Fruit fly (Drosophila melanogaster): Measurements from ENCODE around the gene asun.
A peak's percentile ranks its signal among the peaks of the same experiment; 100 is the strongest.

asun gene

DNA sequence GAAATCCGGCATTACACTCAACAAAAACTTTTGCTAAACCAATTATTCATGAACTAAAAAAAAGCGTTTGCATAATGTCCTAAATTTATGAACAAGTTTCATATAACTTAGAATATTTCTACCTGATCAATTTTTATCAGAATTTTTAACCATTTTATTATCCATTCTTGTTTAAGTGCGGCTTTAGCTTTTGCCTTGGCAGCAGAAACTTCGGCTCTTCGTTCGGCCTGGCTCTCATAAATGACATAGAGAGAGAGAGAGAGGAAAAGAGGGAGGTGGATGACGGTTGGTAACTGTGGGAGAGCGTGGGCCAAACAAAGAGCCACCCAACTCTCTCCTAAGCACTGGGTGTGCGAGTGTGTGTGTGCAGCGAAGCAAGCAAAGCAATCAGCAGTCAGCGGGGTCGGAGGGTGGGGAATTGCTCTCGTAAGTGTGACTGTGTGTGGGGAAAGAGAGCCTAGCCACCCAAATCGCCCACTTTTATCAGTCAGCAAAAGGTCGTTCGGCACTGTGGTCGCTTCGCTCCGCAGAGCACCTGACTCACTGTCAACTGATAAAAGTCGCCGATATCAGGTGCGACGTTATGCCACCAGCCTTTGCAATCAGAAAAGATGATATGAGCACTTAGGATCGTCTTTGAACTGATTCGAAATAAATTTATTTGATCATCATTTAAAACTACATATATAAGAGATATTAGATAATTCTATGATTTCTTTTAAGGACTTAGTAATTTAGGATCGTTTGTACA lies 39.5 kb upstream of the asun start:
- TF ChIP-seq ttk (optimal IDR thresholded peaks at IDR 0.05) (no peak), h (optimal IDR thresholded peaks at IDR 0.05) (no peak), insv (optimal IDR thresholded peaks at IDR 0.05) (no peak), Sin3A (optimal IDR thresholded peaks at IDR 0.05) (no peak), Myc (optimal IDR thresholded peaks at IDR 0.05) (no peak), psq (optimal IDR thresholded peaks at IDR 0.05) (no peak)

DNA sequence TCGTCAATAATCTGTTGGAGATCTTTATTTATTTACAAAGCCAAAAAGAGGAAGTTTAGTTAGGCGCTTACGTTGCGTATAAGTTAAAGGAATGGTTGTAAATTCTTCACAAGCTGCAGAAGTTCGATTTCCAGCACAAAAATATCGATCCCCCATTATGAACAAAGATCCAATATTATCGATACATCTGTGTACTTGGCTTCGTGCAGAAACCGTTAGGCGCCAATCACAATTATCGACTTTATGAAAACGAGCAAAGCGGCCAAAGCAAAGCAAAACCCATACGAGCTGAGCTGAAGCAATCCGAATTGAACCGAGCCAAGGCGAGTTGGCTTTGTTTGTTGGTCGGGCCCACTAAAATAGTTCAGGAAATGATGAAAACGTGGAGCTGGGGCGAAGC lies 38.7 kb upstream of the asun start, which contains the start of gene tara:
Gene tara, plus strand, starts transcription at position 301 of the 400 bp plus-strand sequence.
- TF ChIP-seq insv (optimal IDR thresholded peaks at IDR 0.05), result no peak
- TF ChIP-seq Sin3A (optimal IDR thresholded peaks at IDR 0.05), result no peak
- no peak for TF ChIP-seq Myc (optimal IDR thresholded peaks at IDR 0.05)
- TF ChIP-seq h (optimal IDR thresholded peaks at IDR 0.05), result no peak
- no peak for TF ChIP-seq ttk (optimal IDR thresholded peaks at IDR 0.05)
- TF ChIP-seq psq (optimal IDR thresholded peaks at IDR 0.05), result no peak

DNA sequence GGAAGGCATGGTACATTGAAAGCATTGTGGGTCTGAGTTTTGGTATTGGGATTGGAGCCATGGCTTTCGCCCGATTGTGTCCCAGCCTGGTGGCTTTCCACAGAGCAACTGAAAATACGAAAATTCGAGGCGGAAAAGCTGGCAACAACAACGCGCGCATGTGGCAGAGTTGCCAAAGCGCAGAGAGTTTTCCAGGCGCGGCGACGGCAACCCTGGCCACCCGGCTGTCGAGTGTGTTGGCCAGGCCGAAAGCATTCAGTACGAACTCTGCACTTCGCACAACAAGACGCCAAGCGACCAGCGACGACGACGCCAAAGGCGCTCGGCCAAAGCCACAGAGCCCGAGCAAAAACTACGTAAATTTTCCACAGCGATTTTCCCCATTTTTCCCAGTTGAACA lies 38.3 kb upstream of the asun start:
- TF ChIP-seq Myc (optimal IDR thresholded peaks at IDR 0.05), result no peak
- no peak for TF ChIP-seq ttk (optimal IDR thresholded peaks at IDR 0.05)

DNA sequence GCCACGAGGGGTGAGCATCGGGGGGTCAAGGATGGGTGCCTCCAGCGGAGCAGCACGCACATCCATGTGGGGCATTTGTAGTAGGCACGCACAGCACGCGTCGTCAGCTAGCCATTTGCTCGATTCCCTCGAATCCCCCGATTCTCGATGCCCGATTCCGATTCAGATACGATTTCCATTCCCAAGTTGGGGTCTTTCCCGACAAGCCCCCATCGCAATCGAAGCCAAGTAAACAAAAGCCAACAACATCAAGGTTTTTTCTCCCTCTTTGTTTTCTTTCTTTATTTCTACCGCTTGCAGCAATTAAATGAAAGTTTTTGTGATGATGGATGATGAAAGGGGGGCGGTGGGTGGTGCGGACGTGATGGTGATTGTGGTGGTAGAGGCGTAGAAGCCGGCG lies 37.0 kb upstream of the asun start:
- no peak for TF ChIP-seq Myc (optimal IDR thresholded peaks at IDR 0.05)
- no peak for TF ChIP-seq h (optimal IDR thresholded peaks at IDR 0.05)
- TF ChIP-seq ttk (optimal IDR thresholded peaks at IDR 0.05), result no peak
- TF ChIP-seq insv (optimal IDR thresholded peaks at IDR 0.05), result no peak
- TF ChIP-seq psq (optimal IDR thresholded peaks at IDR 0.05), result no peak

DNA sequence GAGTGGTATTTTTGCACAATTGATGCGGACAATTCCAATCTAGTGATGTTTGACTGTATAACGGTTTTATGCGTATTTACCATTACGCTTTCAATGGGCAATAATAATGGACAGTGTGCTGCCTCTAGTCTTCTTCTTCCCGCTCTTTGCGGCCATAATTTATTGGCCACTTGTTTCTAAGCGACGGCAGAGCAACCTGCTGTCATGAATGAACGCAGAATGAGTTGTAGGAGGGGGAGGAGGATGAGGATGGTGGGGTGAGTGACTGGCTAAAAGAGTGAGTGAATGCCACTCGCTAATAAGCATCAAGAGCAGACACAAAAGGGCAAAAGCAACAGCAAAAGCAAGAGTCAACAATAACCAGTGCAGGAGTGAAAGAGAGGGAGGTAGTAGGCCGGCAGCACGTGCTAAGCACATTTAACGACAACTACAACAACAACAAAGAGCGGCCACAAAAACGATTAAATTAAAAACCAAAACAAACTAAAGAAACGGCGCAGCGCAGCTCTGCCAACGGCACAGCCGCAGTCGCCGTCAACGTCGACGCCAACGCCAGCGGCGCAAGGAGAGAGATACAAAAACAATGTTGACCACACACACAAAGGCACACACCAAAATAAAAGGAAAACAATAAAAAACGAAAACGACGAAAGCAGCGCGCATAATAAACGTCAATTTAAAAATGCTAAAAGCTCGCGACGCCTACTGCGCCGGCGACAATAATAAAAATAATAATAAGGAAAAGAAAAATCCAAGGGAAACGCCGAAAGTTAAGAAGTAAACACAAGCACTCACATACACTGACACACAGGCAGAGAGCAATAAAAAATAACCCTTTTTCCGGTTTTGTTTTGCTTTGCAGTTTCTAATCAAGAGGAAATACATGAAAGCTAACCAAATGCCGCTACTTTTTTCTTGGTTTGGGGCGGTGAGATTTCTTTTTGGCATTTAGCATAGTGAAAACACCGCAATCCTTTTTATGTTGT lies 35.1 kb upstream of the asun start:
- TF ChIP-seq Sin3A (optimal IDR thresholded peaks at IDR 0.05) (no peak), Myc (optimal IDR thresholded peaks at IDR 0.05) (no peak), psq (optimal IDR thresholded peaks at IDR 0.05) (no peak), ttk (optimal IDR thresholded peaks at IDR 0.05) (no peak), insv (optimal IDR thresholded peaks at IDR 0.05) (no peak), h (optimal IDR thresholded peaks at IDR 0.05) (no peak)

DNA sequence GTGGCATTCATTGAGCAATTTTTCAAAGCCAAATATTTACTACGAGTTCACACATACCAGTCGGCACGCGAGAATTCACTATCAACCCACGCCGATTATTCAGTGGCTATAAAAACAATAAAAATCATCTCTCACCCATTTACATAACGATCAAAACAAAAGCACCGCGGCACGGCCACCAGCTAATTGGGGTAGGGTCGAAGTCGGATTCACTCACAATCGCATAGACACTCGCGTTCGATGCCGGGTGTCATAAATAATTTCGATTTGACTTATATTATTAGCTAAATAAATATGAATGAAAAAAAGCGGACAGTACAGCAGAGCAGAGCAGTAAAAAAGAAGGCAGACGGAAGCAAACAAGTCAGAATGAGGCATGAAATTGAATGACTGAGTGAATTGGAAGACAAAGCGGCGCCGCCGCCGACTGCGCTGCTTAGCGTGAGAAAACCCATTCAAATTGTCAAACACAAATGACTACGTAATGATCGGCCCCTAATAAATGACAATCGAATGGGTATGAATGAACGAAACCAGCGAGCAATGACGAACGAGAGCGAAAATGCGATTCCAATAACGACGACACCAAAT lies 33.9 kb upstream of the asun start:
- TF ChIP-seq psq (optimal IDR thresholded peaks at IDR 0.05) (no peak), insv (optimal IDR thresholded peaks at IDR 0.05) (no peak), h (optimal IDR thresholded peaks at IDR 0.05) (no peak), Sin3A (optimal IDR thresholded peaks at IDR 0.05) (no peak), Myc (optimal IDR thresholded peaks at IDR 0.05) (no peak), ttk (optimal IDR thresholded peaks at IDR 0.05) (no peak)

DNA sequence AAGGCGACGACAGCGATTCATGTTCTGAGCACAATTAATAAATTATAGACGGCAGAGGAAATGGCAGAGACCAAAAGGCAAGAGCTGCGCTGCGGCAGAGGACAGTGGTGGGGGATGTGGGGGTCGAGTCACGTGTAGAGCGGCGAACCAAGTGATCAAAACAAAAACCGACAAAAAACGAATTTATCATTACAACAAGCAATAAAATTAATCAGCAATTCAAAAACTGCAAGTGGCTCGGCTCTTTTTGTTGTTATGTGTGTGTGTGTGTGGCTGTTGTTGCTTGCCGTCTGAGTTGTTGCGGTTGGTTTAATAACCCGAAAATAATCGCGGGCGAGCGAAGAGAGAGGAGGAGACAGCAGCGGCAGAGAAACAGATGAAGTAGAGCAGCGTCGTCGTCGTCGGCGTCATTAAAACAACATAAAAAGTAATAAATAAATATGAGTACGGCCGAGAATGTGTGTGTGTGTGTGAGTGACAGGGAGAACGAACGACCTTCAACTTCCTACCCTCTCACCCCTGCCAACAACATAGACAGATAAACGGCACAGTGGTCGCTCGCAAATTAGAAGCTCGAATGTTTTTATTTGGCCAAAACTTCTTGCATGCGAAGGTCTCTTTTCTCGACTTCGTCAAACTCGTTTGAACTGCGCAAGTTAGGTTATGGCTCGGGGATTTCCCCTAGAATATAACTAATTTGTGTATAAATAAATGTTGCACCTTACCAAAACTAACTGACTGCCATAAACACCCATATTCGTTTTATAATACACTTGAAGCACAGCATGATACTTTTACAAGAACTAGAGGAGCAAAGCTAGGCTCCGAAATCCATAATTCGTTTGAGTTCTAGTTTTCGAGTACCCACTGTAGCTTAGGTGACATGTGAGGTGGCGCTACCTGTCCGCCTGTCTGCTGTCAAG lies 32.4 kb upstream of the asun start:
- TF ChIP-seq psq (optimal IDR thresholded peaks at IDR 0.05) (peak; percentile 81), Myc (optimal IDR thresholded peaks at IDR 0.05) (no peak), Sin3A (optimal IDR thresholded peaks at IDR 0.05) (no peak), insv (optimal IDR thresholded peaks at IDR 0.05) (no peak)

DNA sequence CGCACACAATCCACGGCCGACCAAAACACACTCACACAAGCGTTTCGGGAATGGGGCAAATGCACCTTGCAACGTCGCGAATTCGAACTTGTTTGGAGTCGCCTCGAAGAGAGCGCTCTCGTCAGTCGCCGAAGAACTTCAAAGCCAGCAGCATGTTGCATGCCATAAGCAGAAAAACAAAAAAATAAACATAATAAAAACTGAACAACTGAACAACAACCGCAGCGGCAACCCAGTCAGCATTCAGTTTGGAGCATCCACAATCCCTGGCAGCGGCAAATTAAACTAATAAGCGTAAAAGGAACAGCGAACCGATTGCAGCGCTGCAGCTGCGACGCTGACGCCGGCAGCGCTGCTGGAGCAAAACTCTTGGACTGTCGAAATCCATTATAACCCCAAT lies 31.5 kb upstream of the asun start:
- TF ChIP-seq insv (optimal IDR thresholded peaks at IDR 0.05) (no peak), Myc (optimal IDR thresholded peaks at IDR 0.05) (no peak), Sin3A (optimal IDR thresholded peaks at IDR 0.05) (no peak), psq (optimal IDR thresholded peaks at IDR 0.05) (no peak), ttk (optimal IDR thresholded peaks at IDR 0.05) (no peak), h (optimal IDR thresholded peaks at IDR 0.05) (no peak)

DNA sequence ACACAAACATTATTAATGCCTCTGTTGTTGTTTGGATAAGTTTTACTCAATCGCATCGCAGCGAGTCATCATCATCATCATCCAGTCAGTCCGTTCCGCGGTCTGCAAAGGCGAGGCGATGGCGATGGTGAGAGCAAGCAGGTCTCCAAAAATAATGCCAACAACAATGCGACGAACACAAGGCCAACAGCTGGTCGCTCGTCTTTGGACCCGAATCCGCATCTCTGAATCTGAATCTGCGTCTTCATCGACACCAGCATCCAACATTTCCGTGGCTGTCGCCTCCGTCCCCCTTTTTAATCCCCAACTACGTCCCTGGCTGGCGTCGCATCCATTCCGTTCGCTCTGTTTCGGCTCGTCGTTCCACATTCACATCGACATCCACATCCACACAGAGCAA lies 29.8 kb upstream of the asun start:
- TF ChIP-seq Myc (optimal IDR thresholded peaks at IDR 0.05), result no peak
- TF ChIP-seq h (optimal IDR thresholded peaks at IDR 0.05), result no peak
- no peak for TF ChIP-seq ttk (optimal IDR thresholded peaks at IDR 0.05)
- TF ChIP-seq Sin3A (optimal IDR thresholded peaks at IDR 0.05), result no peak
- no peak for TF ChIP-seq insv (optimal IDR thresholded peaks at IDR 0.05)
- TF ChIP-seq psq (optimal IDR thresholded peaks at IDR 0.05), result no peak

DNA sequence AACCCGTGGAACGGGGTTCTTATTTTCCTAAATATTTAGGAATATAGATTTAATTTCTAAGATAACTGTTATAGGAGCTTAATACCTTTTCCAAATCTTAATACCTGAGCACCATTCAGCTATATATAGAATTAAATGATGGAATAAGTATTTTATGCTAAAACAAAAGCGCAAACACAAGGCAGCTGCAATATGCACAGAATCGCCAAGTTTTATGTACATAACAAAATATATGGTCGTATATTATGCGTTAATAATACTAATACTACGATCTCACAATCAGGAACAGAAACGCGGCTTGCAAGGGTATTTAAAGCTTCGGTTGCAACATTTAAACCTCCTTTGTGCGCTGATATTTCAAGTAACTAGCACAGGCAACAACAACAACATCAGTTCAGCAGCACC lies 29.3 kb upstream of the asun start:
- TF ChIP-seq psq (optimal IDR thresholded peaks at IDR 0.05) (no peak), ttk (optimal IDR thresholded peaks at IDR 0.05) (no peak), Sin3A (optimal IDR thresholded peaks at IDR 0.05) (no peak), Myc (optimal IDR thresholded peaks at IDR 0.05) (no peak), h (optimal IDR thresholded peaks at IDR 0.05) (no peak), insv (optimal IDR thresholded peaks at IDR 0.05) (no peak)

DNA sequence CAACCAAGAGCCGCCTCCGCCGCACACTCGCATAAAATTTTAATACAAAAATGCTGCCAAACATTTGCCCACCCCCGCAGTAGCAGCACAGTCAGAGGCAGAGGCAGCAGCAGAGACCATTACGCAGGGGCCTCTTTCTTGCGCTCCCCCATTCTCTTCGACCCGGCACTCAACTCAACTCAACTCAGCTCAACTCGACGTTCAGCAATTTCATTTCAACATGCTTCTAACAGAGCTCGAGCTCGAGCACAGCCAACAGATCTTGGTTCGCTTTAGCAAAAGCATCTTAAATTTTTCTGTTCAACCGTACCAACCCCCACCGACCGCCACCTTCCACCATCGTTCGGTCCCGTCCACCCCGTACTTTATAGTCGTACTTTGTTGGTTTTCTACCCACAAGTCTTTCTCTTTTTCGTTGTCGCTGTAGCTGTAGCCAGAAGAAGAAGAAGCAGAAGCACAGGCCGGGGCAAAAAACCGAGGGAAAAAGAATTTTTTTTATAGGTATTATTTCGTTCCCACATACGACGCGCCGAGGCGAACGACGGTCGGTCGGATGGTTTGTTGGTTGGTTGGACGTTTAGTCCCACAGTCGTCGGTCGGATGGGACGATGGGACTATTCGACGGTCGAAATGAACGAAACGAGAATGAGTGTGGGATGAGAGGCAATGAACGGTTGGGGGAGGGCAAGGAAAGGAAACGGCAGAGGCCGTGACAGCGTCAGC lies 28.7 kb upstream of the asun start:
- TF ChIP-seq Myc (optimal IDR thresholded peaks at IDR 0.05) (no peak), ttk (optimal IDR thresholded peaks at IDR 0.05) (no peak), insv (optimal IDR thresholded peaks at IDR 0.05) (no peak), Sin3A (optimal IDR thresholded peaks at IDR 0.05) (no peak), psq (optimal IDR thresholded peaks at IDR 0.05) (no peak), h (optimal IDR thresholded peaks at IDR 0.05) (no peak)
